Fruit fly (Drosophila melanogaster): ENCODE measurements around the gene Cph.

DNA sequence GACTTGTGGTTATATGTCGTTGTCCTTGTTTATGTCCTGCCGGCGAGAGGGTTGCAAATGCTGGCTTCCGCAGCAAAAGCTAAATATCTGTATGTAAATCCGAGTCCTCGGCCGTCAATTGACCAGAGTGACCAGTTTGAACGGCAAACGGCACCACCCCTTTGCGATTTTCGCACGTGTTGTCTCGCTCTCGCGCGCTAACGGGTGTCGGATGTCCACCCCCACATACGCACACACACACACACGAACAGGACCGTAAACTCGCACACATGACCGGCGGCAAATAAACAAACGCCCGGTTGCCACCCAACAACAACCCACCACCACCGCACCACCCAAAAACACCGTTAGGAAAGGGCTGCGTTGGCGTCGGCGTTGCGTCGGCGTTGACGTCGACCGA is 58.1 kb downstream of the Cph start:
- TF ChIP-seq CG7045 (GFP tag; optimal IDR thresholded peaks at IDR 0.05) (no peak), CG1620 (GFP tag; optimal IDR thresholded peaks at IDR 0.05) (no peak), cic (GFP tag; optimal IDR thresholded peaks at IDR 0.05) (no peak), pad (GFP tag; optimal IDR thresholded peaks at IDR 0.05) (no peak)
